Worm (Caenorhabditis elegans): ENCODE measurements around the gene his-64.

ce11 chrIV:11434575-11434974, 27.7 kb downstream of the his-64 start:
- TF ChIP-seq dao-5 (tag; optimal IDR thresholded peaks at IDR 0.05) = no peak
- no peak for TF ChIP-seq him-1 (tag; optimal IDR thresholded peaks at IDR 0.05)
